Fruit fly (Drosophila melanogaster) whole organism, embryonic: ENCODE measurements around the gene mRpS31.

ENCODE experiments used
- Atf6 ChIP-seq: fragments of 200-800 bp; sonication (Bioruptor generic); IDR thresholded peaks from 2 replicates; pipeline ENCODE4 v1.3.6; 2022; ENCODE audit warnings: missing biosample characterization, missing genetic modification characterization
- Blimp-1 ChIP-seq: fragments of 200-800 bp; sonication (Bioruptor generic); optimal IDR thresholded peaks from 3 replicates; lab custom pipeline; 2018; ENCODE audit warnings: missing biosample characterization, missing genetic modification characterization, mild to moderate bottlenecking, moderate library complexity, missing genetic modification reagents
- CG10366 ChIP-seq: fragments of 200-800 bp; sonication (Bioruptor generic); IDR thresholded peaks from 2 replicates; pipeline ENCODE4 v1.3.6; 2022; ENCODE audit warnings: missing biosample characterization, missing genetic modification characterization
- CG11696 ChIP-seq: fragments of 200-800 bp; sonication (Bioruptor generic); IDR thresholded peaks from 2 replicates; pipeline ENCODE4 v1.3.6; 2022; ENCODE audit warnings: missing biosample characterization, missing genetic modification characterization
- CG12071 ChIP-seq: fragments of 200-800 bp; sonication (Bioruptor generic); optimal IDR thresholded peaks from 3 replicates; lab custom pipeline; 2018; ENCODE audit warnings: missing biosample characterization, mild to moderate bottlenecking, missing genetic modification characterization
- CG13123 ChIP-seq: fragments of 200-800 bp; sonication (Bioruptor generic); optimal IDR thresholded peaks from 2 replicates; lab custom pipeline; 2016; ENCODE audit warnings: missing biosample characterization, missing genetic modification characterization
- CG14441 ChIP-seq: fragments of 200-800 bp; sonication (Bioruptor generic); IDR thresholded peaks from 2 replicates; pipeline ENCODE4 v1.3.6; 2022; ENCODE audit warnings: missing biosample characterization, missing genetic modification characterization
- CG14667 ChIP-seq: fragments of 200-800 bp; sonication (Bioruptor generic); IDR thresholded peaks from 2 replicates; pipeline ENCODE4 v1.3.6; 2022; ENCODE audit warnings: missing biosample characterization, missing genetic modification characterization
- CG15514 ChIP-seq: fragments of 200-800 bp; sonication (Bioruptor generic); optimal IDR thresholded peaks from 3 replicates; lab custom pipeline; 2017; ENCODE audit warnings: missing biosample characterization, missing genetic modification characterization, mild to moderate bottlenecking, moderate library complexity, missing genetic modification reagents
- CG1603 ChIP-seq: fragments of 200-800 bp; sonication (Bioruptor generic); optimal IDR thresholded peaks from 2 replicates; lab custom pipeline; 2019; ENCODE audit warnings: missing biosample characterization, mild to moderate bottlenecking, missing genetic modification characterization, moderate library complexity
- CG1647 ChIP-seq: fragments of 200-800 bp; sonication (Bioruptor generic); optimal IDR thresholded peaks from 3 replicates; lab custom pipeline; 2016; ENCODE audit warnings: missing biosample characterization, missing genetic modification characterization
- CG18619 ChIP-seq: fragments of 200-800 bp; sonication (Bioruptor generic); optimal IDR thresholded peaks from 3 replicates; lab custom pipeline; 2017; ENCODE audit warnings: missing biosample characterization, mild to moderate bottlenecking, missing genetic modification characterization
- CG30431 ChIP-seq: fragments of 200-800 bp; sonication (Bioruptor generic); optimal IDR thresholded peaks from 2 replicates; lab custom pipeline; 2017; ENCODE audit warnings: missing biosample characterization, missing genetic modification characterization
- CG3163 ChIP-seq: fragments of 200-800 bp; sonication (Bioruptor generic); optimal IDR thresholded peaks from 3 replicates; lab custom pipeline; 2016; ENCODE audit warnings: missing biosample characterization, missing genetic modification characterization
- CG32772 ChIP-seq: fragments of 200-800 bp; sonication (Bioruptor generic); IDR thresholded peaks from 2 replicates; pipeline ENCODE4 v1.3.6; 2022; ENCODE audit warnings: missing biosample characterization, missing genetic modification characterization
- CG34376 ChIP-seq: fragments of 200-800 bp; sonication (Bioruptor generic); optimal IDR thresholded peaks from 2 replicates; lab custom pipeline; 2018; ENCODE audit warnings: missing biosample characterization, mild to moderate bottlenecking, missing genetic modification characterization
- CG6254 ChIP-seq: fragments of 200-800 bp; sonication (Bioruptor generic); optimal IDR thresholded peaks from 3 replicates; lab custom pipeline; 2017; ENCODE audit warnings: mild to moderate bottlenecking, missing biosample characterization, missing genetic modification reagents, missing genetic modification characterization
- CG6813 ChIP-seq: fragments of 200-800 bp; sonication (Bioruptor generic); optimal IDR thresholded peaks from 2 replicates; lab custom pipeline; 2017; ENCODE audit warnings: missing biosample characterization, missing genetic modification characterization, mild to moderate bottlenecking, moderate library complexity, missing genetic modification reagents
- CG7372 ChIP-seq: fragments of 200-800 bp; sonication (Bioruptor generic); IDR thresholded peaks from 2 replicates; pipeline ENCODE4 v1.3.6; 2022; ENCODE audit warnings: missing biosample characterization, missing genetic modification characterization
- CkIIα-i1 ChIP-seq: fragments of 200-800 bp; sonication (Bioruptor generic); IDR thresholded peaks from 2 replicates; pipeline ENCODE4 v1.3.6; 2022; ENCODE audit warnings: missing biosample characterization, missing genetic modification characterization
- Dip2 ChIP-seq: fragments of 200-800 bp; sonication (Bioruptor generic); IDR thresholded peaks from 2 replicates; pipeline ENCODE4 v1.3.6; 2022; ENCODE audit warnings: missing biosample characterization, missing genetic modification characterization
- Lim3 ChIP-seq: fragments of 200-800 bp; sonication (Bioruptor generic); IDR thresholded peaks from 2 replicates; pipeline ENCODE4 v1.3.6; 2022; ENCODE audit warnings: missing biosample characterization, missing genetic modification characterization
- MTF-1 ChIP-seq: fragments of 200-800 bp; sonication (Bioruptor generic); optimal IDR thresholded peaks from 2 replicates; lab custom pipeline; 2018; ENCODE audit warnings: missing biosample characterization, mild to moderate bottlenecking, missing genetic modification characterization, borderline replicate concordance
- Oaz ChIP-seq: fragments of 200-800 bp; sonication (Bioruptor generic); IDR thresholded peaks from 2 replicates; pipeline ENCODE4 v1.3.6; 2022; ENCODE audit warnings: missing biosample characterization, missing genetic modification characterization
- Pdp1 ChIP-seq, 2 experiments: fragments of 200-800 bp; sonication (Bioruptor generic); optimal IDR thresholded peaks; 3 replicates each; lab custom pipeline; 2016; ENCODE audit warnings: missing biosample characterization in 2 of 2, missing genetic modification characterization in 2 of 2, mild to moderate bottlenecking in 1 of 2, moderate library complexity in 1 of 2
- Sox102F ChIP-seq: fragments of 200-800 bp; sonication (Bioruptor generic); optimal IDR thresholded peaks from 2 replicates; lab custom pipeline; 2018; ENCODE audit warnings: missing biosample characterization, mild to moderate bottlenecking, missing genetic modification characterization, moderate library complexity
- Usf ChIP-seq: fragments of 200-800 bp; sonication (Bioruptor generic); optimal IDR thresholded peaks from 2 replicates; lab custom pipeline; 2017; ENCODE audit warnings: missing genotype, missing biosample characterization, missing genetic modification characterization
- YL-1 ChIP-seq: fragments of 200-800 bp; sonication (Bioruptor generic); optimal IDR thresholded peaks from 3 replicates; lab custom pipeline; 2017; ENCODE audit warnings: missing biosample characterization, mild to moderate bottlenecking, missing genetic modification characterization
- ato ChIP-seq: fragments of 200-800 bp; sonication (Bioruptor generic); IDR thresholded peaks from 2 replicates; pipeline ENCODE4 v1.3.6; 2022; ENCODE audit warnings: missing biosample characterization, missing genetic modification characterization; ENCODE audit not compliant: partially characterized antibody
- caup ChIP-seq: fragments of 200-800 bp; sonication (Bioruptor generic); optimal IDR thresholded peaks from 3 replicates; lab custom pipeline; 2017; ENCODE audit warnings: missing biosample characterization, mild to moderate bottlenecking, missing genetic modification characterization, moderate library complexity; ENCODE audit not compliant: severe bottlenecking
- chinmo ChIP-seq: fragments of 200-800 bp; sonication (Bioruptor generic); IDR thresholded peaks from 4 replicates; pipeline ENCODE4 v1.3.6; 2022; ENCODE audit warnings: missing biosample characterization, missing genetic modification characterization; ENCODE audit not compliant: partially characterized antibody
- ems ChIP-seq: fragments of 200-800 bp; sonication (Bioruptor generic); optimal IDR thresholded peaks from 3 replicates; lab custom pipeline; 2016; ENCODE audit warnings: missing biosample characterization, missing genetic modification characterization
- fd3F ChIP-seq: fragments of 200-800 bp; sonication (Bioruptor generic); optimal IDR thresholded peaks from 2 replicates; lab custom pipeline; 2018; ENCODE audit warnings: missing biosample characterization, mild to moderate bottlenecking, missing genetic modification characterization, moderate library complexity
- inv ChIP-seq: fragments of 200-800 bp; sonication (Bioruptor generic); IDR thresholded peaks from 2 replicates; pipeline ENCODE4 v1.3.6; 2022; ENCODE audit warnings: missing biosample characterization, missing genetic modification characterization; ENCODE audit not compliant: partially characterized antibody
- lov ChIP-seq, 2 experiments: fragments of 200-800 bp in 1 of 2; fragments of >200 bp in 1 of 2; sonication (Bioruptor generic) in 1 of 2; IDR thresholded peaks in 1 of 2; optimal IDR thresholded peaks in 1 of 2; 2 replicates in 1 of 2; 3 replicates in 1 of 2; pipeline versions ENCODE4 v1.3.6 to Lab custom; 2017 to 2022; ENCODE audit warnings: missing biosample characterization in 1 of 2, missing genetic modification characterization in 1 of 2
- nau ChIP-seq: fragments of 200-800 bp; sonication (Bioruptor generic); optimal IDR thresholded peaks from 3 replicates; lab custom pipeline; 2017; ENCODE audit warnings: missing biosample characterization, mild to moderate bottlenecking, missing genetic modification characterization, missing genetic modification reagents
- org-1 ChIP-seq: fragments of 200-800 bp; sonication (Bioruptor generic); optimal IDR thresholded peaks from 2 replicates; lab custom pipeline; 2017; ENCODE audit warnings: missing biosample characterization, missing genetic modification characterization
- peb ChIP-seq: fragments of 200-800 bp; sonication (Bioruptor generic); IDR thresholded peaks from 2 replicates; pipeline ENCODE4 v1.3.6; 2022; ENCODE audit warnings: missing biosample characterization, missing genetic modification characterization
- phol ChIP-seq: fragments of 200-800 bp; sonication (Bioruptor generic); optimal IDR thresholded peaks from 3 replicates; lab custom pipeline; 2018; ENCODE audit warnings: missing biosample characterization, mild to moderate bottlenecking, missing genetic modification characterization, moderate library complexity
- rib ChIP-seq: fragments of 200-800 bp; sonication (Bioruptor generic); IDR thresholded peaks from 2 replicates; pipeline ENCODE4 v1.3.6; 2022; ENCODE audit warnings: missing biosample characterization, missing genetic modification characterization
- slbo ChIP-seq: fragments of 200-800 bp; sonication (Bioruptor generic); IDR thresholded peaks from 2 replicates; pipeline ENCODE4 v1.3.6; 2022; ENCODE audit warnings: missing biosample characterization, missing genetic modification characterization
- slou ChIP-seq: fragments of 200-800 bp; sonication (Bioruptor generic); optimal IDR thresholded peaks from 3 replicates; lab custom pipeline; 2016; ENCODE audit warnings: missing biosample characterization, missing genetic modification characterization
- sqz ChIP-seq: fragments of 200-800 bp; sonication (Bioruptor generic); optimal IDR thresholded peaks from 3 replicates; lab custom pipeline; 2018; ENCODE audit warnings: missing biosample characterization, mild to moderate bottlenecking, missing genetic modification characterization
- stc ChIP-seq: fragments of 200-800 bp; sonication (Bioruptor generic); IDR thresholded peaks from 2 replicates; pipeline ENCODE4 v1.3.6; 2022; ENCODE audit warnings: missing biosample characterization, missing genetic modification characterization
- tna ChIP-seq: fragments of 200-800 bp; sonication (Bioruptor generic); IDR thresholded peaks from 2 replicates; pipeline ENCODE4 v1.3.6; 2022; ENCODE audit warnings: missing biosample characterization, missing genetic modification characterization; ENCODE audit not compliant: partially characterized antibody
- yki ChIP-seq: fragments of >200 bp; optimal IDR thresholded peaks from 3 replicates; lab custom pipeline; 2018
- zen ChIP-seq: fragments of 200-800 bp; sonication (Bioruptor generic); optimal IDR thresholded peaks from 3 replicates; lab custom pipeline; 2018; ENCODE audit warnings: missing biosample characterization, mild to moderate bottlenecking, missing genetic modification characterization, moderate library complexity

The mRpS31 gene

dm6 chr3L:16011319-16012210 is 6.6 kb downstream of the mRpS31 start, which contains the start of gene mib1 (continued):
- TF ChIP-seq CG14667 (GFP tag; lab: Robert Waterston, UW) (no peak), CG15514 (peak; percentile 71), org-1 (no peak), Atf6 (peak; percentile 23; the same call in 1 of the 2 replicates), zen (no peak), CG30431 (no peak), Pdp1 (GFP tag; optimal IDR thresholded peaks at IDR 0.05; lab: Kevin White, UChicago) (peak in 1 of 2 experiments; percentile 76), phol (tag; lab: Kevin White, UChicago) (peak; percentile 62), CG11696 (no peak), chinmo (GFP tag; lab: Robert Waterston, UW) (peak; percentile 95; the same call in 3 of the 4 replicates), Lim3 (no peak), Usf (no peak), fd3F (no peak), CG13123 (GFP tag; lab: Kevin White, UChicago) (no peak), CG12071 (GFP tag; lab: Kevin White, UChicago) (peak; percentile 39), Oaz (GFP tag; lab: Robert Waterston, UW) (no peak), CG6813 (GFP tag; lab: Kevin White, UChicago) (no peak), CG32772 (GFP tag; lab: Robert Waterston, UW) (no peak), lov (optimal IDR thresholded peaks at IDR 0.05; lab: Kevin White, UChicago) (no peak), lov (GFP tag; IDR thresholded peaks at IDR 0.05; lab: Robert Waterston, UW) (peak; percentile 62; the same call in 1 of the 3 replicates), YL-1 (GFP tag; lab: Kevin White, UChicago) (peak; percentile 91), slbo (GFP tag; lab: Robert Waterston, UW) (peak; percentile 62; the same call in 1 of the 2 replicates), CG7372 (GFP tag; lab: Robert Waterston, UW) (no peak), CkIIα-i1 (GFP tag; lab: Robert Waterston, UW) (no peak), stc (GFP tag; lab: Robert Waterston, UW) (0 out of 2 replicates have a peak, but pooled peaks have one; percentile 25), Blimp-1 (GFP tag; lab: Kevin White, UChicago) (peak; percentile 18), MTF-1 (no peak), CG10366 (GFP tag; lab: Robert Waterston, UW) (no peak), slou (GFP tag; lab: Kevin White, UChicago) (no peak), CG6254 (GFP tag; lab: Kevin White, UChicago) (no peak), CG14441 (GFP tag; lab: Robert Waterston, UW) (0 out of 2 replicates have a peak, but pooled peaks have one; percentile 5), yki (lab: Kevin White, UChicago) (no peak), Sox102F (GFP tag; lab: Kevin White, UChicago) (no peak), ato (GFP tag; lab: Robert Waterston, UW) (peak; percentile 93), tna (peak; percentile 76), CG34376 (peak; percentile 29), CG1603 (tag; lab: Kevin White, UChicago) (peak; percentile 91), CG3163 (GFP tag; lab: Kevin White, UChicago) (peak; percentile 41), nau (GFP tag; lab: Kevin White, UChicago) (no peak), peb (GFP tag; lab: Robert Waterston, UW) (no peak), inv (peak; percentile 79), sqz (GFP tag; lab: Kevin White, UChicago) (no peak), caup (peak; percentile 33), rib (0 out of 2 replicates have a peak, but pooled peaks have one; percentile 16), CG1647 (GFP tag; lab: Kevin White, UChicago) (no peak), Dip2 (GFP tag; lab: Robert Waterston, UW) (no peak), ems (GFP tag; lab: Kevin White, UChicago) (peak; percentile 38), CG18619 (no peak)
